Fruit fly (Drosophila melanogaster): ENCODE data around the gene CG5854.

The CG5854 gene

dm6 chr3R:23915042-23915428 is 18.7 kb upstream of the CG5854 start (continued):
- TF ChIP-seq Vsx1 (GFP tag; optimal IDR thresholded peaks at IDR 0.05) (no peak), CG1024 (GFP tag; IDR thresholded peaks at IDR 0.05) (no peak), CG10654 (GFP tag; optimal IDR thresholded peaks at IDR 0.05) (no peak), unc-4 (GFP tag; IDR thresholded peaks at IDR 0.05; ENCODE audit: partially characterized antibody) (no peak), CG6272 (GFP tag; IDR thresholded peaks at IDR 0.05) (no peak), CG4360 (GFP tag; IDR thresholded peaks at IDR 0.05) (no peak), sqz (GFP tag; optimal IDR thresholded peaks at IDR 0.05) (no peak), repo (GFP tag; optimal IDR thresholded peaks at IDR 0.05) (no peak), CG10959 (GFP tag; IDR thresholded peaks at IDR 0.05) (no peak), Doc3 (GFP tag; IDR thresholded peaks at IDR 0.05; ENCODE audit: partially characterized antibody) (no peak), CG4617 (GFP tag; optimal IDR thresholded peaks at IDR 0.05; ENCODE audit: borderline replicate concordance) (no peak), CG2889 (GFP tag; IDR thresholded peaks at IDR 0.05) (no peak), Neu2 (GFP tag; optimal IDR thresholded peaks at IDR 0.05; ENCODE audit: borderline replicate concordance) (no peak), CG4404 (GFP tag; IDR thresholded peaks at IDR 0.05) (no peak), tll (GFP tag; optimal IDR thresholded peaks at IDR 0.05) (no peak), HmgZ (tag; optimal IDR thresholded peaks at IDR 0.05) (no peak), CG31224 (GFP tag; IDR thresholded peaks at IDR 0.05) (peak; percentile 29; the same call in 1 of the 2 replicates), stc (GFP tag; IDR thresholded peaks at IDR 0.05) (no peak), gsb (GFP tag; IDR thresholded peaks at IDR 0.05) (no peak), CG8281 (tag; optimal IDR thresholded peaks at IDR 0.05) (no peak), maf-S (GFP tag; optimal IDR thresholded peaks at IDR 0.05) (no peak), CG13296 (GFP tag; optimal IDR thresholded peaks at IDR 0.05) (no peak), dpn (GFP tag; optimal IDR thresholded peaks at IDR 0.05) (peak in 1 of 2 experiments; percentile 34), CG4424 (GFP tag; optimal IDR thresholded peaks at IDR 0.05) (peak; percentile 41), dysf (GFP tag; IDR thresholded peaks at IDR 0.05) (peak; percentile 36; the same call in 2 of the 3 replicates), CG11695 (GFP tag; IDR thresholded peaks at IDR 0.05) (0 out of 3 replicates have a peak, but pooled peaks have one; percentile 18), CG32772 (GFP tag; IDR thresholded peaks at IDR 0.05) (no peak), ac (GFP tag; optimal IDR thresholded peaks at IDR 0.05) (no peak), bcd (GFP tag; optimal IDR thresholded peaks at IDR 0.05) (no peak), ara (GFP tag; IDR thresholded peaks at IDR 0.05) (no peak; the same call in 1 of the 2 replicates), Gsc (GFP tag; IDR thresholded peaks at IDR 0.05) (no peak), sob (GFP tag; IDR thresholded peaks at IDR 0.05) (peak; percentile 60; the same call in 1 of the 2 replicates), Rfx (GFP tag; IDR thresholded peaks at IDR 0.05) (peak; percentile 57), Hr51 (GFP tag; optimal IDR thresholded peaks at IDR 0.05) (peak in 1 of 2 experiments; percentile 36), Adf1 (GFP tag; IDR thresholded peaks at IDR 0.05) (no peak), CG33557 (GFP tag; optimal IDR thresholded peaks at IDR 0.05) (no peak), Usf (GFP tag; optimal IDR thresholded peaks at IDR 0.05) (no peak), CG12659 (GFP tag; optimal IDR thresholded peaks at IDR 0.05) (no peak), Med (GFP tag) (peak; percentile 66), CG17612 (GFP tag; IDR thresholded peaks at IDR 0.05) (no peak), disco-r (GFP tag; optimal IDR thresholded peaks at IDR 0.05) (no peak), CG30431 (GFP tag; optimal IDR thresholded peaks at IDR 0.05) (no peak), emc (GFP tag; optimal IDR thresholded peaks at IDR 0.05) (no peak), Atf6 (GFP tag; IDR thresholded peaks at IDR 0.05) (peak; percentile 82), Bdp1 (GFP tag; optimal IDR thresholded peaks at IDR 0.05) (no peak), MESR4 (GFP tag; optimal IDR thresholded peaks at IDR 0.05) (no peak), CG8765 (GFP tag; IDR thresholded peaks at IDR 0.05) (no peak), trh (GFP tag; optimal IDR thresholded peaks at IDR 0.05) (no peak), aop (GFP tag; IDR thresholded peaks at IDR 0.05) (no peak), CG4707 (GFP tag; optimal IDR thresholded peaks at IDR 0.05) (no peak), CG10267 (tag; optimal IDR thresholded peaks at IDR 0.05) (no peak), hbn (GFP tag; IDR thresholded peaks at IDR 0.05; ENCODE audit: partially characterized antibody) (no peak)
